Worm (Caenorhabditis elegans): ENCODE data around the gene sago-1.

DNA sequence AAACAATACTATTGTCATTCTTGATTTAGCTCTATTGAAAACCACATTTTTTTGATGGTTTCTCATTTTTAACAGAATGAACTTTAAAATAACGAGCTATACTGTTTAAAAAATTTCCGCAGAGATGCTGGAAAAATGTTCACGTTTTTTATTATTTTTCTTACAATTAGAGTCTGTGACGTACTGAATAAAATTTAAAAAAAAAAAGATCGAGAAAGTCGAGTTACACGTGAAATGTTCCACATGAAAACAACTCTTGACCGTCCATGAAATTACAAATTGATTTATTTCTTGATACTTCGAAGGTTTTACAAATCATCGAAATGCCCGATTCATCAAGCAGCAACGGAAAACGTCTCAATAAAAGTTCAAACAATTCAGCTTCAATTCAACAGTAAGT is 23.4 kb downstream of the sago-1 start, which contains the start of gene fbxa-202:
- no peak for TF ChIP-seq him-1 (tag; optimal IDR thresholded peaks at IDR 0.05)
- no peak for TF ChIP-seq W03F9.2 (tag; optimal IDR thresholded peaks at IDR 0.05)
- no peak for TF ChIP-seq dao-5 (tag; optimal IDR thresholded peaks at IDR 0.05)
